Worm (Caenorhabditis elegans) whole organism, midembryonic: ENCODE results near the gene best-9.
"Not testable (repeated sequence)": the region's sequence is repeated elsewhere in the genome, so short reads cannot be mapped to it uniquely, and the experiment has no call there.

Experiments
- T22C8.4 ChIP-seq: fragments of 200-800 bp; sonication (Bioruptor generic); IDR thresholded peaks from 2 replicates; pipeline ENCODE4 v1.3.6; 2022; ENCODE audit warnings: missing genetic modification characterization, missing compliant biosample characterization
- cog-1 ChIP-seq: sonication (generic microtip); optimal IDR thresholded peaks from 2 replicates; lab custom pipeline; 2016; ENCODE audit warnings: missing genetic modification characterization, missing compliant biosample characterization
- flt-1 ChIP-seq: fragments of 200-800 bp; sonication (Bioruptor generic); IDR thresholded peaks from 2 replicates; pipeline ENCODE4 v1.3.6; 2022; ENCODE audit warnings: missing genetic modification characterization, missing compliant biosample characterization
- klf-2 ChIP-seq: fragments of 200-800 bp; sonication (Bioruptor generic); conservative IDR thresholded peaks from 2 replicates; pipeline ENCODE4 v1.3.6; 2022; ENCODE audit warnings: missing genetic modification reagents, missing genetic modification characterization, missing compliant biosample characterization
- med-1 ChIP-seq: sonication (generic microtip); optimal IDR thresholded peaks from 2 replicates; lab custom pipeline; 2017; ENCODE audit warnings: missing genetic modification characterization, mild to moderate bottlenecking, missing compliant biosample characterization, antibody characterized with exemption, missing genetic modification reagents; ENCODE audit not compliant: insufficient read depth
- ref-1 ChIP-seq: fragments of 200-800 bp; sonication (Bioruptor generic); conservative IDR thresholded peaks from 2 replicates; pipeline ENCODE4 v1.3.6; 2022; ENCODE audit warnings: missing genetic modification reagents, missing genetic modification characterization, missing compliant biosample characterization
- tab-1 ChIP-seq: fragments of 200-800 bp; sonication (Bioruptor generic); IDR thresholded peaks from 2 replicates; pipeline ENCODE4 v1.3.6; 2022; ENCODE audit warnings: missing genetic modification characterization, missing compliant biosample characterization
- ztf-23 ChIP-seq: fragments of 200-800 bp; sonication (Bioruptor generic); IDR thresholded peaks from 2 replicates; pipeline ENCODE4 v1.3.6; 2022; ENCODE audit warnings: missing genetic modification reagents, missing genetic modification characterization, missing compliant biosample characterization
- ztf-29 ChIP-seq: fragments of 200-800 bp; sonication (Bioruptor generic); IDR thresholded peaks from 2 replicates; pipeline ENCODE4 v1.3.6; 2022; ENCODE audit warnings: missing genetic modification reagents, missing genetic modification characterization, missing compliant biosample characterization

The best-9 gene

ce11 chrIV:6581658-6582057 is 21.1 kb downstream of the best-9 start:
- TF ChIP-seq cog-1 (tag; lab: Kevin White, UChicago) (no peak), ztf-29 (GFP tag; lab: Robert Waterston, UW) (no peak), flt-1 (GFP tag; lab: Robert Waterston, UW) (no peak), tab-1 (GFP tag; lab: Robert Waterston, UW) (no peak), T22C8.4 (GFP tag; lab: Robert Waterston, UW) (no peak), ref-1 (GFP tag; lab: Robert Waterston, UW) (no peak), med-1 (GFP tag; lab: Kevin White, UChicago) (no peak), ztf-23 (no peak), klf-2 (GFP tag; lab: Robert Waterston, UW) (no peak)

ce11 chrIV:6582604-6583003 is 22.1 kb downstream of the best-9 start, which contains the start of gene odr-8:
TSS of gene odr-8 (minus strand) at chrIV:6582704.
- no peak for TF ChIP-seq tab-1 (GFP tag; lab: Robert Waterston, UW)
- no peak for TF ChIP-seq ref-1 (GFP tag; lab: Robert Waterston, UW)
- no peak for TF ChIP-seq klf-2 (GFP tag; lab: Robert Waterston, UW)
- no peak for TF ChIP-seq T22C8.4 (GFP tag; lab: Robert Waterston, UW)
- no peak for TF ChIP-seq cog-1 (tag; lab: Kevin White, UChicago)
- no peak for TF ChIP-seq ztf-29 (GFP tag; lab: Robert Waterston, UW)
- TF ChIP-seq med-1 (GFP tag; lab: Kevin White, UChicago) = no peak
- TF ChIP-seq ztf-23 = no peak
- TF ChIP-seq flt-1 (GFP tag; lab: Robert Waterston, UW) = no peak

ce11 chrIV:6585397-6585921 is 24.9 kb downstream of the best-9 start, which contains the start of the genes F38A5.2 and dnj-11:
TSS of gene F38A5.2 (minus strand) at chrIV:6585400.
TSS of gene dnj-11 (plus strand) at chrIV:6585871.
- TF ChIP-seq flt-1 (GFP tag; lab: Robert Waterston, UW) = 0 out of 2 replicates have a peak, but pooled peaks have one; percentile 19
- no peak for TF ChIP-seq T22C8.4 (GFP tag; lab: Robert Waterston, UW)
- TF ChIP-seq cog-1 (tag; lab: Kevin White, UChicago) = peak; percentile 19
- TF ChIP-seq ztf-23 = peak; percentile 59; the same call in 1 of the 2 replicates
- TF ChIP-seq ref-1 (GFP tag; lab: Robert Waterston, UW) = no peak

- no peak for TF ChIP-seq tab-1 (GFP tag; lab: Robert Waterston, UW)
- TF ChIP-seq flt-1 (GFP tag; lab: Robert Waterston, UW) = no peak
- no peak for TF ChIP-seq T22C8.4 (GFP tag; lab: Robert Waterston, UW)
- TF ChIP-seq klf-2 (GFP tag; lab: Robert Waterston, UW) = no peak
- TF ChIP-seq cog-1 (tag; lab: Kevin White, UChicago) = no peak
- TF ChIP-seq med-1 (GFP tag; lab: Kevin White, UChicago) = no peak
- TF ChIP-seq ref-1 (GFP tag; lab: Robert Waterston, UW) = no peak
- TF ChIP-seq ztf-23 = no peak
- TF ChIP-seq ztf-29 (GFP tag; lab: Robert Waterston, UW) = no peak
Observed at ce11 chrIV:6588080-6588613, 27.6 kb downstream of the best-9 start.

ce11 chrIV:6590029-6590428 is 29.5 kb downstream of the best-9 start, which contains the start of the genes lec-11 and irld-7:
TSS of gene lec-11 (minus strand) at chrIV:6590154.
TSS of gene irld-7 (plus strand) at chrIV:6590360.
- no peak for TF ChIP-seq ref-1 (GFP tag; lab: Robert Waterston, UW)
- TF ChIP-seq T22C8.4 (GFP tag; lab: Robert Waterston, UW) = no peak
- no peak for TF ChIP-seq klf-2 (GFP tag; lab: Robert Waterston, UW)
- TF ChIP-seq tab-1 (GFP tag; lab: Robert Waterston, UW) = no peak
- no peak for TF ChIP-seq ztf-29 (GFP tag; lab: Robert Waterston, UW)
- TF ChIP-seq flt-1 (GFP tag; lab: Robert Waterston, UW) = no peak
- no peak for TF ChIP-seq cog-1 (tag; lab: Kevin White, UChicago)
- TF ChIP-seq ztf-23 = no peak
- TF ChIP-seq med-1 (GFP tag; lab: Kevin White, UChicago) = no peak

- not testable (repeated sequence) for TF ChIP-seq tab-1, ref-1, ztf-29 (GFP tag; lab: Robert Waterston, UW)
Observed at ce11 chrIV:6591010-6591746, 30.6 kb downstream of the best-9 start, which contains the start of the genes nspb-1 and nspb-2. TSS of gene nspb-1 (minus strand) at chrIV:6591110. TSS of gene nspb-2 (plus strand) at chrIV:6591696.

ce11 chrIV:6594871-6595270 is 34.3 kb downstream of the best-9 start, which contains the start of gene nspb-3:
TSS of gene nspb-3 (minus strand) at chrIV:6594971.
- TF ChIP-seq med-1 (GFP tag; lab: Kevin White, UChicago); cog-1 (tag; lab: Kevin White, UChicago); ztf-29 (GFP tag; lab: Robert Waterston, UW): not testable (repeated sequence)

- TF ChIP-seq ztf-23 (no peak), klf-2 (GFP tag; lab: Robert Waterston, UW) (no peak)
Observed at ce11 chrIV:6595912-6596311, 35.4 kb downstream of the best-9 start, which contains the start of gene F38A5.22. TSS of gene F38A5.22 (minus strand) at chrIV:6595940.

ce11 chrIV:6597298-6597697 is 36.8 kb downstream of the best-9 start, which contains the start of gene F38A5.6:
TSS of gene F38A5.6 (minus strand) at chrIV:6597398.
- no peak for TF ChIP-seq med-1 (GFP tag; lab: Kevin White, UChicago)
- TF ChIP-seq flt-1 (GFP tag; lab: Robert Waterston, UW) = no peak
- TF ChIP-seq ztf-23 = no peak
